Worm (Caenorhabditis elegans) whole organism, midembryonic: ENCODE results near the gene E02H1.6.

Experiments used
- T22C8.4 ChIP-seq: fragments of 200-800 bp; sonication (Bioruptor generic); IDR thresholded peaks from 2 replicates; pipeline ENCODE4 v1.3.6; 2022; ENCODE audit warnings: missing genetic modification characterization, missing compliant biosample characterization
- cog-1 ChIP-seq: sonication (generic microtip); optimal IDR thresholded peaks from 2 replicates; lab custom pipeline; 2016; ENCODE audit warnings: missing genetic modification characterization, missing compliant biosample characterization
- flt-1 ChIP-seq: fragments of 200-800 bp; sonication (Bioruptor generic); IDR thresholded peaks from 2 replicates; pipeline ENCODE4 v1.3.6; 2022; ENCODE audit warnings: missing genetic modification characterization, missing compliant biosample characterization
- klf-2 ChIP-seq: fragments of 200-800 bp; sonication (Bioruptor generic); conservative IDR thresholded peaks from 2 replicates; pipeline ENCODE4 v1.3.6; 2022; ENCODE audit warnings: missing genetic modification reagents, missing genetic modification characterization, missing compliant biosample characterization
- med-1 ChIP-seq: sonication (generic microtip); optimal IDR thresholded peaks from 2 replicates; lab custom pipeline; 2017; ENCODE audit warnings: missing genetic modification characterization, mild to moderate bottlenecking, missing compliant biosample characterization, antibody characterized with exemption, missing genetic modification reagents; ENCODE audit not compliant: insufficient read depth
- ref-1 ChIP-seq: fragments of 200-800 bp; sonication (Bioruptor generic); conservative IDR thresholded peaks from 2 replicates; pipeline ENCODE4 v1.3.6; 2022; ENCODE audit warnings: missing genetic modification reagents, missing genetic modification characterization, missing compliant biosample characterization
- tab-1 ChIP-seq: fragments of 200-800 bp; sonication (Bioruptor generic); IDR thresholded peaks from 2 replicates; pipeline ENCODE4 v1.3.6; 2022; ENCODE audit warnings: missing genetic modification characterization, missing compliant biosample characterization
- ztf-23 ChIP-seq: fragments of 200-800 bp; sonication (Bioruptor generic); IDR thresholded peaks from 2 replicates; pipeline ENCODE4 v1.3.6; 2022; ENCODE audit warnings: missing genetic modification reagents, missing genetic modification characterization, missing compliant biosample characterization
- ztf-29 ChIP-seq: fragments of 200-800 bp; sonication (Bioruptor generic); IDR thresholded peaks from 2 replicates; pipeline ENCODE4 v1.3.6; 2022; ENCODE audit warnings: missing genetic modification reagents, missing genetic modification characterization, missing compliant biosample characterization

- TF ChIP-seq flt-1 (no peak), ztf-23 (GFP tag; lab: Robert Waterston, UW) (no peak), med-1 (no peak), T22C8.4 (GFP tag; lab: Robert Waterston, UW) (no peak), tab-1 (GFP tag; lab: Robert Waterston, UW) (no peak), klf-2 (GFP tag; lab: Robert Waterston, UW) (no peak), ref-1 (GFP tag; lab: Robert Waterston, UW) (no peak), cog-1 (no peak), ztf-29 (GFP tag; lab: Robert Waterston, UW) (no peak)
Measured at ce11 chrII:9556582-9556981, 39.9 kb upstream of the E02H1.6 start.
